Worm (Caenorhabditis elegans) whole organism, late embryonic: ENCODE results near the gene cyp-13A11.

Experiments
- C38D4.7 ChIP-seq: fragments of 200-800 bp; sonication (Bioruptor generic); optimal IDR thresholded peaks from 2 replicates; lab custom pipeline; 2018; ENCODE audit warnings: mild to moderate bottlenecking, missing genetic modification characterization, moderate library complexity, missing compliant biosample characterization
- ceh-34 ChIP-seq: sonication (generic microtip); optimal IDR thresholded peaks from 2 replicates; lab custom pipeline; 2016; ENCODE audit warnings: mild to moderate bottlenecking, missing genetic modification characterization, missing compliant biosample characterization
- dve-1 ChIP-seq: sonication (generic microtip); optimal IDR thresholded peaks from 2 replicates; lab custom pipeline; 2017; ENCODE audit warnings: antibody characterized with exemption, mild to moderate bottlenecking, missing genetic modification characterization, missing compliant biosample characterization
- elt-2 ChIP-seq: sonication (generic microtip); optimal IDR thresholded peaks from 2 replicates; lab custom pipeline; 2016; ENCODE audit warnings: missing genetic modification reagents, missing genetic modification characterization, missing compliant biosample characterization
- gmeb-2 ChIP-seq: sonication (generic microtip); optimal IDR thresholded peaks from 2 replicates; lab custom pipeline; 2016; ENCODE audit warnings: missing genetic modification characterization, inconsistent platforms, missing compliant biosample characterization
- lim-6 ChIP-seq: sonication (generic microtip); optimal IDR thresholded peaks from 2 replicates; lab custom pipeline; 2016; ENCODE audit warnings: missing genetic modification characterization, missing compliant biosample characterization
- pha-4 ChIP-seq: fragments of 150-350 bp; optimal IDR thresholded peaks from 2 replicates; lab custom pipeline; 2018; ENCODE audit warnings: missing biosample characterization, missing genetic modification reagents, missing genetic modification characterization

DNA sequence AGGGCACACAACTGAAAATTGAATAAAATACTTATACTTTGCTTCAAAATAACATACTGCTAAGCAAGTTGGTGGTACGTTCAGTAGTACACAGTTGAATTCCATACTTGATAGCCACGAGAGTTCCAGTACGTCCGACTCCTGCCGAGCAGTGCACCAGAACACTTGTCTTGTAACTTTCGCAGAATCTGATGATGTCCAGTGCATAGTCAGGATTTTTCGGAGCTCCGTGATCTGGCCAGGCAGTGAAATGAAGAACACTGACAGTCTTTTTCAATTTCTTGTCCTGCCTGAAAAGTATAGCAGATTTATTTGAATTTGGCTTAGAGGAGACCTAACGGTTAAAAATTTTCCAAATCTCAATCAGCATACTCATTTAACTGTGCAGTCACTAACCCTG, 29.1 kb downstream of the cyp-13A11 start:
- TF ChIP-seq elt-2 (no peak), C38D4.7 (no peak), ceh-34 (no peak), lim-6 (no peak), gmeb-2 (tag; lab: Kevin White, UChicago) (no peak), pha-4 (tag; lab: Kevin White, UChicago) (no peak), dve-1 (tag; lab: Kevin White, UChicago) (no peak)
